Fruit fly (Drosophila melanogaster) whole organism, wandering third instar larva: ENCODE measurements around the gene wkd.

Source experiments
- CG32264 ChIP-seq: fragments of 200-800 bp; sonication (Bioruptor generic); optimal IDR thresholded peaks from 2 replicates; lab custom pipeline; 2016; ENCODE audit warnings: missing biosample characterization, missing genetic modification characterization
- CG9705 ChIP-seq: fragments of 200-800 bp; sonication (Bioruptor generic); optimal IDR thresholded peaks from 2 replicates; lab custom pipeline; 2018; ENCODE audit warnings: missing biosample characterization, mild to moderate bottlenecking, missing genetic modification characterization
- CrebA ChIP-seq: fragments of 200-800 bp; sonication (Bioruptor generic); optimal IDR thresholded peaks from 2 replicates; lab custom pipeline; 2016; ENCODE audit warnings: missing biosample characterization, mild to moderate bottlenecking, missing genetic modification characterization, borderline replicate concordance
- Dfd ChIP-seq: fragments of >200 bp; optimal IDR thresholded peaks from 2 replicates; lab custom pipeline; 2017; ENCODE audit warnings: missing biosample characterization, missing genetic modification characterization
- Dif ChIP-seq: fragments of 200-275, 200-300 bp; sonication (Bioruptor generic); optimal IDR thresholded peaks from 2 replicates; lab custom pipeline; 2018; ENCODE audit warnings: missing biosample characterization, missing genetic modification characterization; ENCODE audit not compliant: partially characterized antibody
- GATAd ChIP-seq: sonication (Bioruptor generic); optimal IDR thresholded peaks from 2 replicates; lab custom pipeline; 2016; ENCODE audit warnings: missing biosample characterization, missing genetic modification characterization
- HLH106 ChIP-seq: fragments of 200-800 bp; optimal IDR thresholded peaks from 3 replicates; lab custom pipeline; 2019; ENCODE audit warnings: missing biosample characterization, mild to moderate bottlenecking, missing genetic modification characterization, moderate library complexity
- Hr83 ChIP-seq: fragments of 200-300 bp; sonication (Bioruptor generic); optimal IDR thresholded peaks from 2 replicates; lab custom pipeline; 2016; ENCODE audit warnings: missing biosample characterization, mild to moderate bottlenecking, missing genetic modification characterization, moderate library complexity; ENCODE audit not compliant: poor library complexity, severe bottlenecking
- Jra ChIP-seq: sonication (Bioruptor generic); optimal IDR thresholded peaks from 2 replicates; lab custom pipeline; 2016; ENCODE audit warnings: missing biosample characterization, missing genetic modification characterization
- Mio ChIP-seq: sonication (Bioruptor generic); optimal IDR thresholded peaks from 2 replicates; lab custom pipeline; 2016; ENCODE audit warnings: missing biosample characterization, missing genetic modification characterization
- Myc ChIP-seq: fragments of >200 bp; optimal IDR thresholded peaks from 2 replicates; lab custom pipeline; 2017
- N ChIP-seq: fragments of >200 bp; optimal IDR thresholded peaks from 2 replicates; lab custom pipeline; 2018; ENCODE audit warnings: missing biosample characterization, missing external identifiers, missing genetic modification characterization
- OdsH ChIP-seq: fragments of 200-800 bp; sonication (Bioruptor generic); optimal IDR thresholded peaks from 2 replicates; lab custom pipeline; 2016; ENCODE audit warnings: missing biosample characterization, mild to moderate bottlenecking, missing genetic modification characterization
- Rel ChIP-seq, 2 experiments: fragments of 200-800 bp; sonication (Bioruptor generic) in 1 of 2; optimal IDR thresholded peaks; 2 replicates in 1 of 2; 3 replicates in 1 of 2; lab custom pipeline; 2016 to 2019; ENCODE audit warnings: mild to moderate bottlenecking in 2 of 2, missing biosample characterization in 2 of 2, missing genetic modification characterization in 2 of 2, moderate library complexity in 1 of 2
- Sp1 ChIP-seq: fragments of 200-800 bp; sonication (Bioruptor generic); optimal IDR thresholded peaks from 3 replicates; lab custom pipeline; 2019; ENCODE audit warnings: missing biosample characterization, mild to moderate bottlenecking, missing genetic modification characterization, moderate library complexity
- Vsx2 ChIP-seq: fragments of 200-300, 225-300 bp; sonication (Bioruptor generic); optimal IDR thresholded peaks from 2 replicates; lab custom pipeline; 2018; ENCODE audit warnings: missing biosample characterization, missing genetic modification characterization; ENCODE audit not compliant: partially characterized antibody
- brk ChIP-seq: fragments of 200-800 bp; sonication (Bioruptor generic); optimal IDR thresholded peaks from 2 replicates; lab custom pipeline; 2016; ENCODE audit warnings: missing biosample characterization, mild to moderate bottlenecking, missing genetic modification characterization
- dl ChIP-seq, 2 experiments: fragments of 175-275, 200-275 bp in 1 of 2; fragments of 200-275 bp in 1 of 2; sonication (Bioruptor generic); optimal IDR thresholded peaks; lab custom pipeline; 2018; ENCODE audit warnings: mild to moderate bottlenecking in 2 of 2, missing biosample characterization in 2 of 2, missing genetic modification characterization in 2 of 2, moderate library complexity in 2 of 2; ENCODE audit not compliant: partially characterized antibody in 2 of 2, insufficient read depth in 1 of 2
- dmrt93B ChIP-seq: fragments of 200-800 bp; sonication (Bioruptor generic); optimal IDR thresholded peaks from 2 replicates; lab custom pipeline; 2018; ENCODE audit warnings: missing biosample characterization, mild to moderate bottlenecking, missing genetic modification characterization
- dsf ChIP-seq: sonication (Bioruptor generic); optimal IDR thresholded peaks from 2 replicates; lab custom pipeline; 2016; ENCODE audit warnings: missing biosample characterization, missing genetic modification characterization, borderline replicate concordance
- ey ChIP-seq: fragments of 200-800 bp; sonication (Bioruptor generic); optimal IDR thresholded peaks from 2 replicates; lab custom pipeline; 2016; ENCODE audit warnings: missing biosample characterization, missing genetic modification characterization
- foxo ChIP-seq, 2 experiments: fragments of 200-800 bp; sonication (Bioruptor generic); optimal IDR thresholded peaks; 2 replicates in 1 of 2; 3 replicates in 1 of 2; lab custom pipeline; 2016 to 2017; ENCODE audit warnings: missing biosample characterization in 2 of 2, missing genetic modification characterization in 2 of 2
- fru ChIP-seq: fragments of 200-800 bp; sonication (Bioruptor generic); optimal IDR thresholded peaks from 3 replicates; lab custom pipeline; 2016; ENCODE audit warnings: missing biosample characterization, mild to moderate bottlenecking, missing genetic modification characterization
- h ChIP-seq: fragments of 200-800 bp; sonication (Bioruptor generic); optimal IDR thresholded peaks from 3 replicates; lab custom pipeline; 2016; ENCODE audit warnings: missing biosample characterization, mild to moderate bottlenecking, missing genetic modification characterization
- lola ChIP-seq: fragments of >200 bp; optimal IDR thresholded peaks from 2 replicates; lab custom pipeline; 2017; ENCODE audit warnings: missing biosample characterization, missing genetic modification characterization
- psq ChIP-seq: fragments of 200-800 bp; sonication (Bioruptor generic); optimal IDR thresholded peaks from 3 replicates; lab custom pipeline; 2017; ENCODE audit warnings: missing biosample characterization, mild to moderate bottlenecking, missing genetic modification characterization, moderate library complexity
- rgr ChIP-seq: fragments of 200-800 bp; sonication (Bioruptor generic); optimal IDR thresholded peaks from 3 replicates; lab custom pipeline; 2016; ENCODE audit warnings: missing biosample characterization, mild to moderate bottlenecking, missing genetic modification characterization
- sage ChIP-seq: fragments of 200-800 bp; sonication (Bioruptor generic); optimal IDR thresholded peaks from 2 replicates; lab custom pipeline; 2016; ENCODE audit warnings: missing biosample characterization, mild to moderate bottlenecking, missing genetic modification characterization
- sv ChIP-seq: fragments of 200-800 bp; sonication (Bioruptor generic); optimal IDR thresholded peaks from 3 replicates; lab custom pipeline; 2016; ENCODE audit warnings: missing biosample characterization, missing genetic modification characterization
- tai ChIP-seq: sonication (Bioruptor generic); optimal IDR thresholded peaks from 2 replicates; lab custom pipeline; 2016; ENCODE audit warnings: missing biosample characterization, missing genetic modification characterization
- usp ChIP-seq: fragments of >200 bp; optimal IDR thresholded peaks from 2 replicates; lab custom pipeline; 2017; ENCODE audit warnings: missing biosample characterization, missing genetic modification characterization
- woc ChIP-seq: sonication (Bioruptor generic); optimal IDR thresholded peaks from 2 replicates; lab custom pipeline; 2016; ENCODE audit warnings: missing biosample characterization, mild to moderate bottlenecking, missing genetic modification characterization

wkd gene

dm6 chr3R:11623025-11623424 lies 41.6 kb downstream of the wkd start, which contains the start of gene CG14711:
Gene CG14711 (plus strand): TSS chr3R:11623339.
- TF ChIP-seq foxo (GFP tag; optimal IDR thresholded peaks at IDR 0.05; lab: Kevin White, UChicago) (peak in 1 of 2 experiments; percentile 89), Mio (GFP tag; lab: Kevin White, UChicago) (no peak), Sp1 (GFP tag; lab: Kevin White, UChicago) (peak; percentile 83), HLH106 (tag; lab: Kevin White, UChicago) (peak; percentile 84), Hr83 (GFP tag; lab: Kevin White, UChicago) (peak; percentile 63), dmrt93B (GFP tag; lab: Kevin White, UChicago) (no peak), ey (peak; percentile 73), Rel (GFP tag; optimal IDR thresholded peaks at IDR 0.05; lab: Kevin White, UChicago) (no peak), Rel (tag; optimal IDR thresholded peaks at IDR 0.05; lab: Kevin White, UChicago) (peak; percentile 93), Vsx2 (GFP tag; lab: Kevin White, UChicago) (no peak), usp (GFP tag; lab: Kevin White, UChicago) (no peak), h (GFP tag; lab: Kevin White, UChicago) (no peak), sv (GFP tag; lab: Kevin White, UChicago) (peak; percentile 80), tai (GFP tag; lab: Kevin White, UChicago) (no peak), CG9705 (GFP tag; lab: Kevin White, UChicago) (peak; percentile 78), OdsH (GFP tag; lab: Kevin White, UChicago) (peak; percentile 76), psq (GFP tag; lab: Kevin White, UChicago) (peak; percentile 76), dsf (peak; percentile 64), rgr (no peak), CrebA (GFP tag; lab: Kevin White, UChicago) (no peak)

- no peak for TF ChIP-seq Rel (GFP tag; optimal IDR thresholded peaks at IDR 0.05; lab: Kevin White, UChicago)
- no peak for TF ChIP-seq Rel (tag; optimal IDR thresholded peaks at IDR 0.05; lab: Kevin White, UChicago)
- no peak for TF ChIP-seq CG9705 (GFP tag; lab: Kevin White, UChicago)
- no peak for TF ChIP-seq h (GFP tag; lab: Kevin White, UChicago)
- no peak for TF ChIP-seq Jra (GFP tag; lab: Kevin White, UChicago)
- TF ChIP-seq Dfd (GFP tag; lab: Kevin White, UChicago) = no peak
- TF ChIP-seq dmrt93B (GFP tag; lab: Kevin White, UChicago) = no peak
- no peak for TF ChIP-seq N (GFP tag; lab: Kevin White, UChicago)
- TF ChIP-seq Myc = no peak
Observed at dm6 chr3R:11625544-11625943, 44.2 kb downstream of the wkd start, which contains the start of gene Zaf1. Gene Zaf1 (minus strand): TSS chr3R:11625644.

dm6 chr3R:11626571-11626970 lies 45.2 kb downstream of the wkd start, which contains the start of the genes CG6813 and CG18764:
Gene CG6813 (minus strand): TSS chr3R:11626638.
Gene CG18764 (plus strand): TSS chr3R:11626889.
- no peak for TF ChIP-seq brk
- TF ChIP-seq GATAd (GFP tag; lab: Kevin White, UChicago) = no peak
- TF ChIP-seq dl (GFP tag; optimal IDR thresholded peaks at IDR 0.05; lab: Kevin White, UChicago; ENCODE audit: insufficient read depth in 1 of 2, partially characterized antibody in 2 of 2) = no peak
- TF ChIP-seq h (GFP tag; lab: Kevin White, UChicago) = no peak
- no peak for TF ChIP-seq dmrt93B (GFP tag; lab: Kevin White, UChicago)
- no peak for TF ChIP-seq ey
- TF ChIP-seq usp (GFP tag; lab: Kevin White, UChicago) = no peak
- TF ChIP-seq Myc = no peak
- TF ChIP-seq woc (GFP tag; lab: Kevin White, UChicago) = no peak
- no peak for TF ChIP-seq Rel (GFP tag; optimal IDR thresholded peaks at IDR 0.05; lab: Kevin White, UChicago)
- no peak for TF ChIP-seq Rel (tag; optimal IDR thresholded peaks at IDR 0.05; lab: Kevin White, UChicago)
- TF ChIP-seq HLH106 (tag; lab: Kevin White, UChicago) = no peak
- no peak for TF ChIP-seq Dfd (GFP tag; lab: Kevin White, UChicago)

dm6 chr3R:11628416-11629041 lies 47.2 kb downstream of the wkd start, which contains the start of gene CG14712:
Gene CG14712 (plus strand): TSS chr3R:11628759.
- peak; percentile 27 for TF ChIP-seq sv (GFP tag; lab: Kevin White, UChicago)
- no peak for TF ChIP-seq woc (GFP tag; lab: Kevin White, UChicago)
- TF ChIP-seq tai (GFP tag; lab: Kevin White, UChicago) = no peak
- TF ChIP-seq OdsH (GFP tag; lab: Kevin White, UChicago) = no peak
- no peak for TF ChIP-seq fru (GFP tag; lab: Kevin White, UChicago)
- TF ChIP-seq Hr83 (GFP tag; lab: Kevin White, UChicago) = peak; percentile 49
- TF ChIP-seq HLH106 (tag; lab: Kevin White, UChicago) = no peak
- TF ChIP-seq CG32264 (GFP tag; lab: Kevin White, UChicago) = no peak
- TF ChIP-seq ey = peak; percentile 21
- TF ChIP-seq GATAd (GFP tag; lab: Kevin White, UChicago) = no peak
- no peak for TF ChIP-seq lola
- TF ChIP-seq foxo (GFP tag; optimal IDR thresholded peaks at IDR 0.05; lab: Kevin White, UChicago) = no peak
- no peak for TF ChIP-seq Vsx2 (GFP tag; lab: Kevin White, UChicago)
- no peak for TF ChIP-seq Dif (GFP tag; lab: Kevin White, UChicago)
- no peak for TF ChIP-seq sage (GFP tag; lab: Kevin White, UChicago)
- no peak for TF ChIP-seq Dfd (GFP tag; lab: Kevin White, UChicago)
- TF ChIP-seq, all 38 proteins: peak for 3
